ENCODE assay signal across 2 worm cellular contexts in genomic region chrIII:1372563-1372962, ce11.
TF ChIP-seq lines count a peak whose summit lies in the region.

No protein-coding gene starts in this region.

TF ChIP-seq in whole organism, late embryonic, 69 proteins besides CTCF, POLR2A, EP300 and RAD21:
- TF ChIP-seq unc-42 (tag; optimal IDR thresholded peaks at IDR 0.05; lab: Kevin White, UChicago) (no peak), ceh-6 (GFP tag; optimal IDR thresholded peaks at IDR 0.05; lab: Kevin White, UChicago) (no peak), ceh-9 (tag; optimal IDR thresholded peaks at IDR 0.05; lab: Kevin White, UChicago) (no peak), hlh-8 (tag; optimal IDR thresholded peaks at IDR 0.05; lab: Kevin White, UChicago) (peak; percentile 69), ceh-30 (tag; optimal IDR thresholded peaks at IDR 0.05; lab: Kevin White, UChicago) (no peak)

TF ChIP-seq in whole organism, mixed stage, embryonic, 35 proteins besides CTCF, POLR2A, EP300 and RAD21:
- TF ChIP-seq ceh-83 (GFP tag; optimal IDR thresholded peaks at IDR 0.05; lab: Kevin White, UChicago) (no peak), mls-2 (tag; optimal IDR thresholded peaks at IDR 0.05; lab: Kevin White, UChicago) (no peak), zip-8 (tag; optimal IDR thresholded peaks at IDR 0.05; lab: Kevin White, UChicago) (no peak), elt-3 (tag; optimal IDR thresholded peaks at IDR 0.05; lab: Kevin White, UChicago) (no peak), hlh-1 (tag; optimal IDR thresholded peaks at IDR 0.05; lab: Kevin White, UChicago) (peak; percentile 82), lsy-2 (tag; optimal IDR thresholded peaks at IDR 0.05; lab: Kevin White, UChicago) (no peak), ceh-39 (tag; optimal IDR thresholded peaks at IDR 0.05; lab: Kevin White, UChicago) (no peak)
